Fruit fly (Drosophila melanogaster) whole organism, prepupa: Measurements from ENCODE around the gene CG11162.

ENCODE experiments used
- CG15336 ChIP-seq: fragments of 200-800 bp; sonication (Bioruptor generic); IDR thresholded peaks from 2 replicates; pipeline ENCODE4 v1.3.6; 2022; ENCODE audit warnings: missing biosample characterization, missing genetic modification characterization
- CG3032 ChIP-seq: fragments of 200-800 bp; optimal IDR thresholded peaks from 2 replicates; lab custom pipeline; 2019; ENCODE audit warnings: missing biosample characterization, mild to moderate bottlenecking, missing genetic modification characterization, moderate library complexity
- CG4318 ChIP-seq: fragments of 200-800 bp; sonication (Bioruptor generic); optimal IDR thresholded peaks from 3 replicates; lab custom pipeline; 2017; ENCODE audit warnings: missing biosample characterization, mild to moderate bottlenecking, missing genetic modification characterization
- CG8119 ChIP-seq: fragments of 200-800 bp; sonication (Bioruptor generic); IDR thresholded peaks from 3 replicates; pipeline ENCODE4 v1.3.6; 2022; ENCODE audit warnings: missing biosample characterization, missing genetic modification characterization
- Eip93F ChIP-seq: fragments of 200-800 bp; sonication (Bioruptor generic); optimal IDR thresholded peaks from 2 replicates; lab custom pipeline; 2016; ENCODE audit warnings: missing biosample characterization, mild to moderate bottlenecking, missing genetic modification characterization
- Gug ChIP-seq: fragments of 200-800 bp; sonication (Bioruptor generic); IDR thresholded peaks from 2 replicates; pipeline ENCODE4 v1.3.6; 2022; ENCODE audit warnings: missing biosample characterization, missing genetic modification characterization
- Hr4 ChIP-seq: fragments of 200-800 bp; sonication (Bioruptor generic); optimal IDR thresholded peaks from 3 replicates; lab custom pipeline; 2016; ENCODE audit warnings: missing biosample characterization, missing genetic modification characterization
- acj6 ChIP-seq: fragments of 200-800 bp; sonication (Bioruptor generic); optimal IDR thresholded peaks from 3 replicates; lab custom pipeline; 2016; ENCODE audit warnings: missing biosample characterization, missing genetic modification characterization

DNA sequence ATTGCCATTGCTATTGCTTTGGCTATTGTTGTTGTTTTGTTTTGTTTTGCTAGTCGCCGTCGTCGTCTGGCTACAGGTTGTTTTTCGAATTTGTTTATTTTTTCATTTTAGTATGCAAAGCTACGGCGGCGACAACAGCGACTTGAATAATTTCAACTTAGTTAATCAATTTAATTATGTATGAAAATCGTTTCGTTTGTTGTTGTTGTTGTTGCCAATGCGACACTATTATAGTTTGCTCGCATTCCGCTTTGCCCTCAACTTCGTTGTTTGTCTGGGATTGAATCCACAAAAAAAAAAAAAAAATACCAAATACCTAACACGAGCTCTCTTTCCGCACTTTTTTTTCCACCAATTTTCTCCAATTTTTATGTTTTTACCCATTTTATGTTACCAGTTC lies 48.8 kb upstream of the CG11162 start:
- TF ChIP-seq Gug (GFP tag; lab: Robert Waterston, UW) (no peak), CG8119 (GFP tag; lab: Robert Waterston, UW) (no peak), CG3032 (no peak), Hr4 (GFP tag; lab: Kevin White, UChicago) (no peak), acj6 (GFP tag; lab: Kevin White, UChicago) (no peak), CG4318 (GFP tag; lab: Kevin White, UChicago) (no peak), Eip93F (GFP tag; lab: Kevin White, UChicago) (no peak), CG15336 (no peak)
